Fruit fly (Drosophila melanogaster): ENCODE data around the gene CG6761.

CG6761 gene

dm6 chr3L:9718929-9719328 is 15.5 kb upstream of the CG6761 start, which contains the start of the genes CG18178 and CG14174 (continued):
- peak; percentile 85 for TF ChIP-seq Rfx (GFP tag; IDR thresholded peaks at IDR 0.05)
- TF ChIP-seq B-H1 (GFP tag; IDR thresholded peaks at IDR 0.05) = no peak; the same call in 2 of the 3 replicates
- TF ChIP-seq CG17568 (GFP tag; optimal IDR thresholded peaks at IDR 0.05) = no peak
- TF ChIP-seq zfh2 (GFP tag; optimal IDR thresholded peaks at IDR 0.05) = no peak
- TF ChIP-seq bowl (GFP tag; IDR thresholded peaks at IDR 0.05) = no peak
- TF ChIP-seq CG11504 (tag; optimal IDR thresholded peaks at IDR 0.05) = peak; percentile 78
- TF ChIP-seq zen (tag; optimal IDR thresholded peaks at IDR 0.05) = peak; percentile 73
- no peak; the same call in 1 of the 2 replicates for TF ChIP-seq CG4730 (GFP tag; IDR thresholded peaks at IDR 0.05)
- TF ChIP-seq CG3163 (GFP tag; optimal IDR thresholded peaks at IDR 0.05) = no peak
- peak; percentile 34 for TF ChIP-seq nom (GFP tag; optimal IDR thresholded peaks at IDR 0.05)
- no peak for TF ChIP-seq hb (GFP tag; IDR thresholded peaks at IDR 0.05; ENCODE audit: partially characterized antibody)
- TF ChIP-seq MBD-R2 (GFP tag; IDR thresholded peaks at IDR 0.05) = peak; percentile 88
- TF ChIP-seq br (optimal IDR thresholded peaks at IDR 0.05) = no peak
- TF ChIP-seq CG31388 (GFP tag; optimal IDR thresholded peaks at IDR 0.05) = no peak
- TF ChIP-seq hbn (GFP tag; IDR thresholded peaks at IDR 0.05; ENCODE audit: partially characterized antibody) = peak; percentile 22; the same call in 1 of the 2 replicates
- peak; percentile 35 for TF ChIP-seq CG7556 (GFP tag; optimal IDR thresholded peaks at IDR 0.05)
- no peak for TF ChIP-seq CTCF (GFP tag; optimal IDR thresholded peaks at IDR 0.05)
- TF ChIP-seq ttk (GFP tag; IDR thresholded peaks at IDR 0.05) = peak; percentile 49; the same call in 1 of the 2 replicates
- TF ChIP-seq CHES-1-like (GFP tag; optimal IDR thresholded peaks at IDR 0.05) = peak; percentile 25
- TF ChIP-seq cas (GFP tag; IDR thresholded peaks at IDR 0.05) = 0 out of 2 replicates have a peak, but pooled peaks have one; percentile 20
- no peak for TF ChIP-seq fru (optimal IDR thresholded peaks at IDR 0.05)
- no peak for TF ChIP-seq CG11456 (GFP tag; IDR thresholded peaks at IDR 0.05)
- peak; percentile 69 for TF ChIP-seq CG31441 (GFP tag; IDR thresholded peaks at IDR 0.05)
- peak; percentile 67 for TF ChIP-seq vvl (GFP tag; IDR thresholded peaks at IDR 0.05)
- TF ChIP-seq D19A (tag; optimal IDR thresholded peaks at IDR 0.05) = peak; percentile 61
- no peak for TF ChIP-seq ato (GFP tag; IDR thresholded peaks at IDR 0.05; ENCODE audit: partially characterized antibody)
- no peak for TF ChIP-seq CG17612 (GFP tag; IDR thresholded peaks at IDR 0.05)
- peak; percentile 83 for TF ChIP-seq CG17829 (tag; optimal IDR thresholded peaks at IDR 0.05)
- no peak for TF ChIP-seq Gsc (GFP tag; IDR thresholded peaks at IDR 0.05)
- TF ChIP-seq Lim3 (GFP tag; IDR thresholded peaks at IDR 0.05) = no peak
- peak; percentile 60 for TF ChIP-seq lilli (GFP tag; optimal IDR thresholded peaks at IDR 0.05)
- no peak for TF ChIP-seq Hey (tag; optimal IDR thresholded peaks at IDR 0.05)
- no peak for TF ChIP-seq Lpt (GFP tag; optimal IDR thresholded peaks at IDR 0.05)
- TF ChIP-seq fd102C (GFP tag; optimal IDR thresholded peaks at IDR 0.05) = no peak
- no peak for TF ChIP-seq emc (GFP tag; optimal IDR thresholded peaks at IDR 0.05)
- no peak for TF ChIP-seq CG1529 (GFP tag; optimal IDR thresholded peaks at IDR 0.05)
- no peak for TF ChIP-seq TFAM (GFP tag; optimal IDR thresholded peaks at IDR 0.05)
- TF ChIP-seq crp (GFP tag; optimal IDR thresholded peaks at IDR 0.05) = no peak
- no peak for TF ChIP-seq dmrt99B (tag; optimal IDR thresholded peaks at IDR 0.05)
- no peak for TF ChIP-seq ro (GFP tag; IDR thresholded peaks at IDR 0.05)
- no peak for TF ChIP-seq bab2 (GFP tag; optimal IDR thresholded peaks at IDR 0.05)
- TF ChIP-seq lov (optimal IDR thresholded peaks at IDR 0.05) = no peak
- no peak for TF ChIP-seq lov (GFP tag; IDR thresholded peaks at IDR 0.05)
- 0 out of 2 replicates have a peak, but pooled peaks have one; percentile 22 for TF ChIP-seq CG2129 (GFP tag; IDR thresholded peaks at IDR 0.05; ENCODE audit: partially characterized antibody)
- no peak for TF ChIP-seq usp (GFP tag; optimal IDR thresholded peaks at IDR 0.05)
- TF ChIP-seq sim (GFP tag; IDR thresholded peaks at IDR 0.05) = no peak
- peak; percentile 26 for TF ChIP-seq CG12219 (GFP tag; optimal IDR thresholded peaks at IDR 0.05)
- TF ChIP-seq exex (tag; optimal IDR thresholded peaks at IDR 0.05) = peak; percentile 22
- no peak for TF ChIP-seq Atf-2 (GFP tag; optimal IDR thresholded peaks at IDR 0.05)
- peak; percentile 32 for TF ChIP-seq CG34376 (GFP tag; optimal IDR thresholded peaks at IDR 0.05)
- TF ChIP-seq jumu (GFP tag; optimal IDR thresholded peaks at IDR 0.05) = no peak
- no peak for TF ChIP-seq Doc3 (GFP tag; IDR thresholded peaks at IDR 0.05; ENCODE audit: partially characterized antibody)
- peak; percentile 30 for TF ChIP-seq HHEX (GFP tag; optimal IDR thresholded peaks at IDR 0.05)
